Worm (Caenorhabditis elegans) whole organism, L4 larva: ENCODE data around the gene poml-1.

Source experiments
- F10B5.3 ChIP-seq: sonication (generic microtip); optimal IDR thresholded peaks from 2 replicates; lab custom pipeline; 2016; ENCODE audit warnings: mild to moderate bottlenecking, missing genetic modification characterization, missing compliant biosample characterization
- F26F4.8 ChIP-seq: fragments of 200-800 bp; sonication (Bioruptor generic); conservative IDR thresholded peaks from 2 replicates; pipeline ENCODE4 v1.3.6; 2022; ENCODE audit warnings: missing genetic modification characterization, missing compliant biosample characterization
- F37D6.2 ChIP-seq: sonication (generic microtip); optimal IDR thresholded peaks from 2 replicates; lab custom pipeline; 2016; ENCODE audit warnings: mild to moderate bottlenecking, missing genetic modification characterization, missing compliant biosample characterization
- F44E2.7 ChIP-seq: fragments of 200-800 bp; sonication (Bioruptor generic); IDR thresholded peaks from 2 replicates; pipeline ENCODE4 v2.1.2; 2022; ENCODE audit warnings: missing genetic modification characterization, missing compliant biosample characterization
- Y48G9A.11 ChIP-seq: fragments of 200-800 bp; sonication (Bioruptor generic); IDR thresholded peaks from 2 replicates; pipeline ENCODE4 v1.3.6; 2022; ENCODE audit warnings: missing genetic modification reagents, missing genetic modification characterization, missing compliant biosample characterization
- aly-2 ChIP-seq: sonication (generic microtip); optimal IDR thresholded peaks from 2 replicates; lab custom pipeline; 2018; ENCODE audit warnings: missing biosample characterization, missing genetic modification characterization
- ceh-32 ChIP-seq: sonication (generic microtip); optimal IDR thresholded peaks from 2 replicates; lab custom pipeline; 2016; ENCODE audit warnings: mild to moderate bottlenecking, missing genetic modification characterization, missing compliant biosample characterization; ENCODE audit not compliant: poor library complexity
- ceh-44 ChIP-seq: fragments of 200-800 bp; sonication (Bioruptor generic); IDR thresholded peaks from 2 replicates; pipeline ENCODE4 v1.3.6; 2022; ENCODE audit warnings: missing genetic modification reagents, missing genetic modification characterization, missing compliant biosample characterization
- ceh-82 ChIP-seq: sonication (generic microtip); optimal IDR thresholded peaks from 2 replicates; lab custom pipeline; 2017; ENCODE audit warnings: missing biosample characterization, missing genetic modification characterization
- ces-1 ChIP-seq: fragments of 150-350 bp; sonication (generic microtip); optimal IDR thresholded peaks from 4 replicates; lab custom pipeline; 2014; ENCODE audit warnings: missing biosample characterization, missing genetic modification reagents, missing genetic modification characterization
- daf-16 ChIP-seq, 3 experiments: sonication (generic microtip); optimal IDR thresholded peaks; 2 replicates each; lab custom pipeline; 2016 to 2017; ENCODE audit warnings: missing genetic modification characterization in 3 of 3, missing genetic modification reagents in 3 of 3, mild to moderate bottlenecking in 2 of 3, missing compliant biosample characterization in 2 of 3, missing biosample characterization in 1 of 3, moderate library complexity in 1 of 3
- dmd-6 ChIP-seq: fragments of 200-800 bp; sonication (Bioruptor generic); IDR thresholded peaks from 2 replicates; pipeline ENCODE4 v1.3.6; 2022; ENCODE audit warnings: missing genetic modification reagents, missing genetic modification characterization, missing compliant biosample characterization
- dmd-9 ChIP-seq: fragments of 200-800 bp; sonication (Bioruptor generic); IDR thresholded peaks from 2 replicates; pipeline ENCODE4 v1.3.6; 2022; ENCODE audit warnings: missing genetic modification reagents, missing genetic modification characterization, missing compliant biosample characterization
- dve-1 ChIP-seq: sonication (generic microtip); optimal IDR thresholded peaks from 2 replicates; lab custom pipeline; 2017; ENCODE audit warnings: antibody characterized with exemption, mild to moderate bottlenecking, missing genetic modification characterization, missing compliant biosample characterization; ENCODE audit not compliant: insufficient read depth
- egl-43 ChIP-seq: fragments of 200-800 bp; sonication (Bioruptor generic); IDR thresholded peaks from 2 replicates; pipeline ENCODE4 v1.3.6; 2022; ENCODE audit warnings: missing genetic modification reagents, missing genetic modification characterization, missing compliant biosample characterization
- fkh-10 ChIP-seq: fragments of 150-350 bp; optimal IDR thresholded peaks from 2 replicates; lab custom pipeline; 2014; ENCODE audit warnings: missing biosample characterization, missing genetic modification reagents, missing genetic modification characterization
- gei-8 ChIP-seq: fragments of 200-800 bp; sonication (Bioruptor generic); optimal IDR thresholded peaks from 2 replicates; lab custom pipeline; 2018; ENCODE audit warnings: mild to moderate bottlenecking, missing genetic modification characterization, missing compliant biosample characterization
- hif-1 ChIP-seq, 2 experiments: sonication (generic microtip); optimal IDR thresholded peaks; 2 replicates each; lab custom pipeline; 2016 to 2017; ENCODE audit warnings: missing compliant biosample characterization in 2 of 2, missing genetic modification characterization in 2 of 2, missing genetic modification reagents in 2 of 2, missing genotype in 2 of 2, mild to moderate bottlenecking in 1 of 2
- hlh-11 ChIP-seq: fragments of 200-800 bp; sonication (Bioruptor generic); optimal IDR thresholded peaks from 2 replicates; lab custom pipeline; 2018; ENCODE audit warnings: mild to moderate bottlenecking, missing genetic modification characterization, missing compliant biosample characterization
- hlh-30 ChIP-seq: sonication (generic microtip); optimal IDR thresholded peaks from 2 replicates; lab custom pipeline; 2017; ENCODE audit warnings: antibody characterized with exemption, mild to moderate bottlenecking, missing genetic modification characterization, missing compliant biosample characterization; ENCODE audit not compliant: insufficient read depth
- lim-7 ChIP-seq: fragments of 200-800 bp; sonication (Bioruptor generic); IDR thresholded peaks from 2 replicates; pipeline ENCODE4 v1.3.6; 2022; ENCODE audit warnings: missing genetic modification characterization, missing compliant biosample characterization
- lin-1 ChIP-seq: fragments of 200-800 bp; sonication (Bioruptor generic); IDR thresholded peaks from 2 replicates; pipeline ENCODE4 v1.3.6; 2022; ENCODE audit warnings: missing genetic modification reagents, missing genetic modification characterization, missing compliant biosample characterization
- lin-29 ChIP-seq: fragments of 200-800 bp; sonication (Bioruptor generic); IDR thresholded peaks from 2 replicates; pipeline ENCODE4 v1.3.6; 2022; ENCODE audit warnings: missing genetic modification reagents, missing genetic modification characterization, missing compliant biosample characterization
- lir-3 ChIP-seq: sonication (generic microtip); optimal IDR thresholded peaks from 2 replicates; lab custom pipeline; 2016; ENCODE audit warnings: mild to moderate bottlenecking, missing genetic modification characterization, missing compliant biosample characterization
- lsy-2 ChIP-seq, 2 experiments: fragments of 150-350 bp in 1 of 2; sonication (generic microtip) in 1 of 2; optimal IDR thresholded peaks; 2 replicates each; lab custom pipeline; 2014 to 2017; ENCODE audit warnings: missing biosample characterization in 2 of 2, missing genetic modification characterization in 2 of 2
- madf-5 ChIP-seq, 2 experiments: fragments of 200-800 bp; sonication (Bioruptor generic); IDR thresholded peaks; 2 replicates each; pipeline ENCODE4 v1.3.6; 2022; ENCODE audit warnings: missing compliant biosample characterization in 2 of 2, missing genetic modification characterization in 2 of 2
- mdl-1 ChIP-seq, 2 experiments: fragments of 150-350 bp in 1 of 2; sonication (generic microtip) in 1 of 2; optimal IDR thresholded peaks; 2 replicates each; lab custom pipeline; 2014 to 2017; ENCODE audit warnings: missing biosample characterization in 2 of 2, missing genetic modification characterization in 2 of 2
- mdt-29 ChIP-seq: fragments of 200-800 bp; sonication (Bioruptor generic); IDR thresholded peaks from 2 replicates; pipeline ENCODE4 v1.3.6; 2022; ENCODE audit warnings: missing genetic modification reagents, missing genetic modification characterization, missing compliant biosample characterization
- mxl-2 ChIP-seq: fragments of 200-800 bp; sonication (Bioruptor generic); conservative IDR thresholded peaks from 2 replicates; pipeline ENCODE4 v1.3.6; 2022; ENCODE audit warnings: missing genetic modification reagents, missing genetic modification characterization, missing compliant biosample characterization
- mxl-3 ChIP-seq: fragments of 200-800 bp; sonication (Bioruptor generic); optimal IDR thresholded peaks from 2 replicates; lab custom pipeline; 2018; ENCODE audit warnings: mild to moderate bottlenecking, missing genetic modification characterization, missing compliant biosample characterization
- nhr-10 ChIP-seq: fragments of 150-350 bp; optimal IDR thresholded peaks from 2 replicates; lab custom pipeline; 2014; ENCODE audit warnings: missing biosample characterization, missing genetic modification characterization
- nhr-102 ChIP-seq: sonication (generic microtip); optimal IDR thresholded peaks from 2 replicates; lab custom pipeline; 2016; ENCODE audit warnings: mild to moderate bottlenecking, missing genetic modification characterization, moderate library complexity, missing compliant biosample characterization
- nhr-11 ChIP-seq: fragments of 150-350 bp; optimal IDR thresholded peaks from 2 replicates; lab custom pipeline; 2014; ENCODE audit warnings: missing biosample characterization, missing genetic modification characterization
- nhr-28 ChIP-seq: fragments of 150-350 bp; optimal IDR thresholded peaks from 2 replicates; lab custom pipeline; 2014; ENCODE audit warnings: missing biosample characterization, missing genetic modification characterization
- nhr-41 ChIP-seq: fragments of 200-800 bp; sonication (Bioruptor generic); IDR thresholded peaks from 2 replicates; pipeline ENCODE4 v1.3.6; 2022; ENCODE audit warnings: missing genetic modification reagents, missing genetic modification characterization, missing compliant biosample characterization
- nhr-42 ChIP-seq: fragments of 200-800 bp; sonication (Bioruptor generic); IDR thresholded peaks from 2 replicates; pipeline ENCODE4 v1.3.6; 2022; ENCODE audit warnings: missing genetic modification characterization, missing compliant biosample characterization
- nhr-48 ChIP-seq: sonication (generic microtip); optimal IDR thresholded peaks from 2 replicates; lab custom pipeline; 2016; ENCODE audit warnings: mild to moderate bottlenecking, missing genetic modification characterization, missing compliant biosample characterization
- nhr-6 ChIP-seq: fragments of 150-350 bp; optimal IDR thresholded peaks from 2 replicates; lab custom pipeline; 2014; ENCODE audit warnings: missing biosample characterization, missing genetic modification characterization
- pha-4 ChIP-seq, 2 experiments: fragments of 150-350 bp in 1 of 2; fragments of 200-800 bp in 1 of 2; sonication (Bioruptor generic) in 1 of 2; IDR thresholded peaks in 1 of 2; optimal IDR thresholded peaks in 1 of 2; 2 replicates each; pipeline versions ENCODE4 v1.3.6 to Lab custom; 2014 to 2022; ENCODE audit warnings: missing genetic modification characterization in 2 of 2, missing genetic modification reagents in 2 of 2, missing biosample characterization in 1 of 2, missing compliant biosample characterization in 1 of 2
- rbr-2 ChIP-seq: sonication (generic microtip); optimal IDR thresholded peaks from 2 replicates; lab custom pipeline; 2016; ENCODE audit warnings: missing genotype, missing genetic modification characterization, missing compliant biosample characterization
- saeg-2 ChIP-seq: fragments of 200-800 bp; sonication (Bioruptor generic); IDR thresholded peaks from 2 replicates; pipeline ENCODE4 v1.3.6; 2022; ENCODE audit warnings: missing genetic modification reagents, missing genetic modification characterization, missing compliant biosample characterization
- set-16 ChIP-seq: fragments of 200-800 bp; sonication (Bioruptor generic); IDR thresholded peaks from 2 replicates; pipeline ENCODE4 v1.3.6; 2022; ENCODE audit warnings: missing genetic modification reagents, missing genetic modification characterization, missing compliant biosample characterization
- snpc-1.2 ChIP-seq: fragments of 200-800 bp; sonication (Bioruptor generic); IDR thresholded peaks from 2 replicates; pipeline ENCODE4 v1.3.6; 2022; ENCODE audit warnings: missing genetic modification reagents, missing genetic modification characterization, missing compliant biosample characterization
- spr-3 ChIP-seq: fragments of 200-800 bp; sonication (Bioruptor generic); optimal IDR thresholded peaks from 2 replicates; lab custom pipeline; 2018; ENCODE audit warnings: mild to moderate bottlenecking, missing genetic modification characterization, missing compliant biosample characterization
- unc-130 ChIP-seq: sonication (generic microtip); optimal IDR thresholded peaks from 2 replicates; lab custom pipeline; 2016; ENCODE audit warnings: missing genetic modification reagents, missing genetic modification characterization, missing compliant biosample characterization
- vab-7 ChIP-seq: fragments of 200-800 bp; sonication (Bioruptor generic); IDR thresholded peaks from 2 replicates; pipeline ENCODE4 v1.3.6; 2022; ENCODE audit warnings: missing genetic modification reagents, missing genetic modification characterization, missing compliant biosample characterization
- zag-1 ChIP-seq: fragments of 150-350 bp; optimal IDR thresholded peaks from 2 replicates; lab custom pipeline; 2014; ENCODE audit warnings: missing biosample characterization, missing genetic modification characterization
- zfp-2 ChIP-seq: sonication (generic microtip); optimal IDR thresholded peaks from 2 replicates; lab custom pipeline; 2016; ENCODE audit warnings: mild to moderate bottlenecking, missing genetic modification characterization, missing compliant biosample characterization
- zip-11 ChIP-seq: fragments of 200-800 bp; sonication (Bioruptor generic); IDR thresholded peaks from 2 replicates; pipeline ENCODE4 v1.3.6; 2022; ENCODE audit warnings: missing genetic modification characterization, missing compliant biosample characterization
- ztf-7 ChIP-seq: fragments of 150-350 bp; optimal IDR thresholded peaks from 2 replicates; lab custom pipeline; 2014; ENCODE audit warnings: missing biosample characterization, missing genetic modification characterization

The poml-1 gene

DNA sequence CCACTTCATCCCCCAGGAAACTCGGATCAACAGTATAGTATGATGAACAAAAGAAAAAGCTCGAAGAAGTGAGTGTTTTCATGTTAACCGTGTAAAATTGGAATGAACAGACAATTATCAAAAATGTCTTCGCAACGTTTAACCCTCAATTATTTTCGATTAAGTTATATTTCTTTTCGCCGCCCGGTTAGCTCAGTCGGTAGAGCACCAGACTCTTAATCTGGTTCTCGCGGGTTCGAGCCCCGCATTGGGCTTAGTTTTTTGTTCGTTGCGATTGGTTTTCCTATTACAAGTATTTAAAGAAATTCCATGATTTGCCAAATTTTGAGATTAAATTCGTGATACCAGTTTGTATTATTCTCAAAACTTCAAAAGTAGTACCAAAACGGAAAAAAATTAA is 7.0 kb upstream of the poml-1 start (continued):
- TF ChIP-seq nhr-10 (tag; lab: Kevin White, UChicago) (no peak), dve-1 (tag; lab: Kevin White, UChicago) (no peak), F37D6.2 (no peak), snpc-1.2 (GFP tag; lab: Robert Waterston, UW) (peak; percentile 73), hif-1 (tag; optimal IDR thresholded peaks at IDR 0.05; lab: Kevin White, UChicago) (no peak), ceh-44 (GFP tag; lab: Robert Waterston, UW) (0 out of 2 replicates have a peak, but pooled peaks have one; percentile 20), zip-11 (GFP tag; lab: Robert Waterston, UW) (no peak), nhr-48 (tag; lab: Kevin White, UChicago) (no peak), gei-8 (no peak), set-16 (GFP tag; lab: Robert Waterston, UW) (no peak), dmd-9 (GFP tag; lab: Robert Waterston, UW) (0 out of 2 replicates have a peak, but pooled peaks have one; percentile 5), nhr-42 (no peak), aly-2 (tag; lab: Kevin White, UChicago) (no peak), mxl-3 (GFP tag; lab: Kevin White, UChicago) (no peak), rbr-2 (tag; lab: Kevin White, UChicago) (no peak), mxl-2 (GFP tag; lab: Robert Waterston, UW) (no peak), dmd-6 (GFP tag; lab: Robert Waterston, UW) (no peak; the same call in 1 of the 2 replicates), lin-29 (GFP tag; lab: Robert Waterston, UW) (no peak), nhr-28 (no peak), zfp-2 (no peak), hlh-30 (no peak), F10B5.3 (tag; lab: Kevin White, UChicago) (no peak), F44E2.7 (GFP tag; lab: Robert Waterston, UW) (peak; percentile 57; the same call in 1 of the 2 replicates), egl-43 (GFP tag; lab: Robert Waterston, UW) (no peak), unc-130 (GFP tag; lab: Kevin White, UChicago) (no peak), spr-3 (no peak), pha-4 (GFP tag; IDR thresholded peaks at IDR 0.05; lab: Robert Waterston, UW) (peak; percentile 79; the same call in 1 of the 2 replicates), pha-4 (tag; optimal IDR thresholded peaks at IDR 0.05; lab: Kevin White, UChicago) (no peak), nhr-11 (tag; lab: Kevin White, UChicago) (no peak), vab-7 (peak; percentile 72), mdl-1 (tag; optimal IDR thresholded peaks at IDR 0.05; lab: Kevin White, UChicago) (no peak), nhr-41 (GFP tag; lab: Robert Waterston, UW) (no peak), nhr-6 (no peak), F26F4.8 (GFP tag; lab: Robert Waterston, UW) (no peak), nhr-102 (no peak), lim-7 (GFP tag; lab: Robert Waterston, UW) (no peak; the same call in none of the 2 replicates), lir-3 (tag; lab: Kevin White, UChicago) (no peak), ces-1 (GFP tag; lab: Kevin White, UChicago) (no peak), saeg-2 (GFP tag; lab: Robert Waterston, UW) (no peak), daf-16 (GFP tag; optimal IDR thresholded peaks at IDR 0.05; lab: Kevin White, UChicago) (no peak), daf-16 (tag; optimal IDR thresholded peaks at IDR 0.05; lab: Kevin White, UChicago) (peak; percentile 33), mdt-29 (GFP tag; lab: Robert Waterston, UW) (no peak), hlh-11 (tag; lab: Kevin White, UChicago) (no peak), ceh-32 (tag; lab: Kevin White, UChicago) (no peak), zag-1 (tag; lab: Kevin White, UChicago) (no peak), madf-5 (GFP tag; IDR thresholded peaks at IDR 0.05; lab: Robert Waterston, UW) (0 out of 4 replicates have a peak, but pooled peaks of 1 of the 2 experiments have one; percentile 52), lsy-2 (tag; optimal IDR thresholded peaks at IDR 0.05; lab: Kevin White, UChicago) (no peak), ceh-82 (no peak), lin-1 (peak; percentile 42; the same call in 1 of the 2 replicates), ztf-7 (tag; lab: Kevin White, UChicago) (no peak), fkh-10 (no peak), Y48G9A.11 (GFP tag; lab: Robert Waterston, UW) (peak; percentile 16; the same call in 1 of the 2 replicates)
